Worm (Caenorhabditis elegans) whole organism, mixed stage, embryonic: ENCODE data around the gene srbc-42.
"Not testable (repeated sequence)": the region's sequence is repeated elsewhere in the genome, so short reads cannot be mapped to it uniquely, and the experiment has no call there.

Experiments used
- bed-3 ChIP-seq: fragments of 200-800 bp; sonication (Bioruptor generic); optimal IDR thresholded peaks from 3 replicates; lab custom pipeline; 2018; ENCODE audit warnings: mild to moderate bottlenecking, missing genetic modification characterization, moderate library complexity, missing compliant biosample characterization
- blmp-1 ChIP-seq: fragments of 150-350 bp; optimal IDR thresholded peaks from 2 replicates; lab custom pipeline; 2014; ENCODE audit warnings: missing biosample characterization, missing genetic modification characterization
- ceh-43 ChIP-seq: fragments of 200-800 bp; sonication (Bioruptor generic); optimal IDR thresholded peaks from 2 replicates; lab custom pipeline; 2018; ENCODE audit warnings: mild to moderate bottlenecking, missing genetic modification characterization, moderate library complexity, missing compliant biosample characterization
- ceh-83 ChIP-seq: fragments of 200-800 bp; sonication (Bioruptor generic); optimal IDR thresholded peaks from 2 replicates; lab custom pipeline; 2018; ENCODE audit warnings: mild to moderate bottlenecking, missing genetic modification characterization, missing compliant biosample characterization
- ces-1 ChIP-seq: fragments of 150-350 bp; optimal IDR thresholded peaks from 2 replicates; lab custom pipeline; 2014; ENCODE audit warnings: missing biosample characterization, missing genetic modification reagents, missing genetic modification characterization
- cnd-1 ChIP-seq: fragments of 200-800 bp; sonication (Bioruptor generic); optimal IDR thresholded peaks from 2 replicates; lab custom pipeline; 2018; ENCODE audit warnings: mild to moderate bottlenecking, missing genetic modification characterization, missing compliant biosample characterization
- drap-1 ChIP-seq: fragments of 200-800 bp; sonication (Bioruptor generic); optimal IDR thresholded peaks from 3 replicates; lab custom pipeline; 2018; ENCODE audit warnings: mild to moderate bottlenecking, missing genetic modification characterization, missing compliant biosample characterization
- elt-1 ChIP-seq: sonication (generic microtip); optimal IDR thresholded peaks from 2 replicates; lab custom pipeline; 2017; ENCODE audit warnings: missing genetic modification characterization, mild to moderate bottlenecking, missing compliant biosample characterization, antibody characterized with exemption, moderate library complexity, borderline replicate concordance; ENCODE audit not compliant: insufficient read depth
- elt-3 ChIP-seq: fragments of 150-350 bp; optimal IDR thresholded peaks from 2 replicates; lab custom pipeline; 2014; ENCODE audit warnings: missing biosample characterization, missing genetic modification characterization
- flh-1 ChIP-seq: fragments of 200-800 bp; sonication (Bioruptor generic); optimal IDR thresholded peaks from 2 replicates; lab custom pipeline; 2018; ENCODE audit warnings: mild to moderate bottlenecking, missing genetic modification characterization, moderate library complexity, missing compliant biosample characterization
- ham-2 ChIP-seq: fragments of 200-800 bp; sonication (Bioruptor generic); optimal IDR thresholded peaks from 2 replicates; lab custom pipeline; 2018; ENCODE audit warnings: mild to moderate bottlenecking, missing genetic modification characterization, missing compliant biosample characterization
- hlh-1 ChIP-seq: fragments of 150-350 bp; optimal IDR thresholded peaks from 2 replicates; lab custom pipeline; 2014; ENCODE audit warnings: missing biosample characterization, missing genetic modification reagents, missing genetic modification characterization
- lin-13 ChIP-seq: fragments of 150-350 bp; optimal IDR thresholded peaks from 2 replicates; lab custom pipeline; 2014; ENCODE audit warnings: missing biosample characterization, missing genetic modification characterization
- lsy-2 ChIP-seq: fragments of 150-350 bp; optimal IDR thresholded peaks from 2 replicates; lab custom pipeline; 2014; ENCODE audit warnings: missing biosample characterization, missing genetic modification characterization
- mab-5 ChIP-seq: fragments of 150-350 bp; optimal IDR thresholded peaks from 2 replicates; lab custom pipeline; 2014; ENCODE audit warnings: missing biosample characterization, missing genetic modification characterization
- mep-1 ChIP-seq: fragments of 150-350 bp; optimal IDR thresholded peaks from 2 replicates; lab custom pipeline; 2017; ENCODE audit warnings: missing biosample characterization, missing genetic modification reagents, missing genetic modification characterization, inconsistent platforms
- mls-2 ChIP-seq: sonication (generic microtip); optimal IDR thresholded peaks from 2 replicates; lab custom pipeline; 2016; ENCODE audit warnings: mild to moderate bottlenecking, missing genetic modification characterization, moderate library complexity, missing compliant biosample characterization
- nhr-12 ChIP-seq: fragments of 150-350 bp; optimal IDR thresholded peaks from 2 replicates; lab custom pipeline; 2014; ENCODE audit warnings: missing biosample characterization, missing genetic modification characterization
- nhr-2 ChIP-seq: fragments of 150-350 bp; optimal IDR thresholded peaks from 2 replicates; lab custom pipeline; 2014; ENCODE audit warnings: missing biosample characterization, missing genetic modification characterization
- nhr-28 ChIP-seq: fragments of 150-350 bp; optimal IDR thresholded peaks from 2 replicates; lab custom pipeline; 2014; ENCODE audit warnings: missing biosample characterization, missing genetic modification characterization
- nhr-76 ChIP-seq: sonication (generic microtip); optimal IDR thresholded peaks from 2 replicates; lab custom pipeline; 2017; ENCODE audit warnings: missing biosample characterization, missing genetic modification characterization
- pha-4 ChIP-seq: fragments of 150-350 bp; optimal IDR thresholded peaks from 2 replicates; lab custom pipeline; 2018; ENCODE audit warnings: missing biosample characterization, missing genetic modification reagents, missing genetic modification characterization
- snpc-4 ChIP-seq: fragments of 150-350 bp; optimal IDR thresholded peaks from 2 replicates; lab custom pipeline; 2014; ENCODE audit warnings: missing biosample characterization, missing genetic modification characterization
- sptf-1 ChIP-seq: sonication (generic microtip); optimal IDR thresholded peaks from 2 replicates; lab custom pipeline; 2017; ENCODE audit warnings: mild to moderate bottlenecking, missing genetic modification characterization, moderate library complexity, missing compliant biosample characterization
- tbx-8 ChIP-seq: fragments of 200-800 bp; sonication (Bioruptor generic); optimal IDR thresholded peaks from 2 replicates; lab custom pipeline; 2018; ENCODE audit warnings: mild to moderate bottlenecking, missing genetic modification characterization, moderate library complexity, missing compliant biosample characterization
- unc-120 ChIP-seq: sonication (generic microtip); optimal IDR thresholded peaks from 2 replicates; lab custom pipeline; 2017; ENCODE audit warnings: missing genetic modification characterization, missing compliant biosample characterization; ENCODE audit not compliant: poor library complexity, severe bottlenecking
- zip-8 ChIP-seq: fragments of 150-350 bp; optimal IDR thresholded peaks from 2 replicates; lab custom pipeline; 2014; ENCODE audit warnings: missing biosample characterization, missing genetic modification characterization
- ztf-11 ChIP-seq: fragments of 150-350 bp; optimal IDR thresholded peaks from 2 replicates; lab custom pipeline; 2014; ENCODE audit warnings: missing biosample characterization, missing genetic modification characterization

Gene srbc-42

ce11 chrV:2150876-2151275 lies 40.1 kb downstream of the srbc-42 start, which contains the start of gene C45H4.13:
TSS of gene C45H4.13 (minus strand) at chrV:2150976.
- TF ChIP-seq pha-4 (no peak), sptf-1 (tag; lab: Kevin White, UChicago) (no peak), ces-1 (GFP tag; lab: Kevin White, UChicago) (no peak), unc-120 (tag; lab: Kevin White, UChicago) (no peak), nhr-28 (no peak), nhr-76 (tag; lab: Kevin White, UChicago) (no peak), hlh-1 (no peak), mab-5 (no peak), mep-1 (tag; lab: Kevin White, UChicago) (no peak), flh-1 (no peak), elt-1 (tag; lab: Kevin White, UChicago) (no peak), nhr-2 (tag; lab: Kevin White, UChicago) (no peak), ham-2 (GFP tag; lab: Kevin White, UChicago) (no peak), lsy-2 (tag; lab: Kevin White, UChicago) (no peak), lin-13 (tag; lab: Kevin White, UChicago) (no peak), ztf-11 (tag; lab: Kevin White, UChicago) (no peak), snpc-4 (tag; lab: Kevin White, UChicago) (no peak), ceh-43 (GFP tag; lab: Kevin White, UChicago) (no peak), bed-3 (no peak)

ce11 chrV:2149432-2149831 lies 41.6 kb downstream of the srbc-42 start, which contains the start of gene C45H4.21:
TSS of gene C45H4.21 (minus strand) at chrV:2149532.
- no peak for TF ChIP-seq ztf-11 (tag; lab: Kevin White, UChicago)
- no peak for TF ChIP-seq mls-2
- no peak for TF ChIP-seq mep-1 (tag; lab: Kevin White, UChicago)
- no peak for TF ChIP-seq lin-13 (tag; lab: Kevin White, UChicago)
- TF ChIP-seq lsy-2 (tag; lab: Kevin White, UChicago) = no peak

ce11 chrV:2146795-2147194 lies 44.2 kb downstream of the srbc-42 start, which contains the start of gene srbc-20:
TSS of gene srbc-20 (plus strand) at chrV:2147095.
- TF ChIP-seq nhr-76 (tag; lab: Kevin White, UChicago) = no peak
- TF ChIP-seq ztf-11 (tag; lab: Kevin White, UChicago) = no peak
- no peak for TF ChIP-seq nhr-2 (tag; lab: Kevin White, UChicago)
- TF ChIP-seq zip-8 (tag; lab: Kevin White, UChicago) = no peak
- no peak for TF ChIP-seq lsy-2 (tag; lab: Kevin White, UChicago)
- TF ChIP-seq nhr-12 (tag; lab: Kevin White, UChicago) = no peak
- TF ChIP-seq bed-3 = no peak
- no peak for TF ChIP-seq lin-13 (tag; lab: Kevin White, UChicago)
- no peak for TF ChIP-seq ceh-43 (GFP tag; lab: Kevin White, UChicago)
- no peak for TF ChIP-seq ceh-83 (GFP tag; lab: Kevin White, UChicago)
- TF ChIP-seq elt-1 (tag; lab: Kevin White, UChicago) = no peak
- TF ChIP-seq tbx-8 (GFP tag; lab: Kevin White, UChicago) = no peak
- TF ChIP-seq cnd-1 (tag; lab: Kevin White, UChicago) = no peak
- no peak for TF ChIP-seq snpc-4 (tag; lab: Kevin White, UChicago)

DNA sequence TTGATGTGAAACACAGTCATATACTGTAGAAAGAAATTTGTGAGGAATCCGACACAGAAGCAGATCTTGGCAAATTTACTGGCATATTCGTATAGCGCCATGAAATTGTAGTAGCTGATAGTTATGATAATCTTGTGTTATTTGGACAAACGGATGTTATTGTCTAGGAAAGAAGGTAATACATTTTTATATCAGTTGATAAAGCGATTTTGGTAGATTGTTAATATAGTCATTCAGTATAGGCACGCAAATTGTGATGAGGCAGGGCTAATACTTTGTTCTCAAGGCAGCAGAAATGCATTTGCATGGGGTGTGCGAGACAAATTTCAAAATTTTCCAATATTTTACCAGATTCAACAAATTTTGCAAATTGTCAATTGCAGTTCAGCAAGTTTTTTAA lies 45.0 kb downstream of the srbc-42 start, which contains the start of gene str-52:
str-52 (minus strand) TSS at position 101 of the 400 bp plus-strand sequence.
- TF ChIP-seq mep-1 (tag; lab: Kevin White, UChicago) = no peak
- TF ChIP-seq mls-2 = no peak
- no peak for TF ChIP-seq nhr-2 (tag; lab: Kevin White, UChicago)
- no peak for TF ChIP-seq blmp-1 (tag; lab: Kevin White, UChicago)
- no peak for TF ChIP-seq cnd-1 (tag; lab: Kevin White, UChicago)
- TF ChIP-seq nhr-12 (tag; lab: Kevin White, UChicago) = no peak
- TF ChIP-seq nhr-76 (tag; lab: Kevin White, UChicago) = no peak
- no peak for TF ChIP-seq drap-1
- no peak for TF ChIP-seq elt-3 (tag; lab: Kevin White, UChicago)

DNA sequence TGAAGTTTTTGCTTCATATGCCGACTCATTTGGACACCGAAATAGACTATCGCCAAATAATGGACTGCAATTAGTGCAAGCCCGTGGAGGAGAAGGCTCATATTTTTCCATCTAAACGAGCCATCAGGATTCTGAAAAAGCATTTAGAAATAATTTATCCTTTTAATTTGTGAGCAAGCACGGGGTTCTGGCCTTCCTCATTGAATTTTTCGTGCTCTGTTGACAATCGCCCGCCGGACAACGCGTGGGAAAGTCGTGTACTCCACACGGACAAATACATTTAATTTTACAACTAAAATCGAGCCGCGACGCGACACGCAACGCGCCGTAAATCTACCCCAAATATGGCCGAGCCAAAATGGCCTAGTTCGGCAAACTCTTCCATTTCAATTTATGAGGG lies 46.6 kb downstream of the srbc-42 start, which contains the start of gene F22F7.12:
F22F7.12 (minus strand) TSS at position 101 of the 400 bp plus-strand sequence.
- not testable (repeated sequence) for TF ChIP-seq nhr-2 (tag; lab: Kevin White, UChicago); zip-8 (tag; lab: Kevin White, UChicago); pha-4
- TF ChIP-seq, all 35 proteins: peak for 0; not testable (repeated sequence) for 35
